Worm (Caenorhabditis elegans): Measurements from ENCODE around the gene srlf-17.

- TF ChIP-seq snpc-3.4 (tag; optimal IDR thresholded peaks at IDR 0.05) (no peak), nfya-1 (tag; optimal IDR thresholded peaks at IDR 0.05; ENCODE audit: borderline replicate concordance, insufficient read depth) (no peak), mxl-1 (tag; optimal IDR thresholded peaks at IDR 0.05) (no peak), hrde-1 (tag; optimal IDR thresholded peaks at IDR 0.05; ENCODE audit: borderline replicate concordance) (no peak), pha-4 (tag; optimal IDR thresholded peaks at IDR 0.05) (no peak), F33H1.4 (GFP tag; IDR thresholded peaks at IDR 0.05) (peak; percentile 69), snpc-1.3 (tag; optimal IDR thresholded peaks at IDR 0.05; ENCODE audit: insufficient read depth) (no peak), ets-4 (GFP tag; optimal IDR thresholded peaks at IDR 0.05) (no peak), dox-1 (GFP tag; IDR thresholded peaks at IDR 0.05) (no peak), F37B4.10 (GFP tag; IDR thresholded peaks at IDR 0.05) (no peak), K11D2.4 (GFP tag; IDR thresholded peaks at IDR 0.05) (no peak), ztf-28 (GFP tag; IDR thresholded peaks at IDR 0.05) (no peak), snpc-4 (GFP tag; optimal IDR thresholded peaks at IDR 0.05) (no peak), snpc-4 (tag; optimal IDR thresholded peaks at IDR 0.05) (peak in 1 of 4 experiments; percentile 57)
Measured at ce11 chrIV:11083609-11084008, 18.9 kb downstream of the srlf-17 start, which contains the start of gene klc-1.
